Worm (Caenorhabditis elegans) whole organism, L2 larva: ENCODE measurements around the gene catp-4.

Source experiments
- gmeb-1 ChIP-seq: fragments of 150-350 bp; optimal IDR thresholded peaks from 2 replicates; lab custom pipeline; 2014; ENCODE audit warnings: missing biosample characterization, missing genetic modification characterization
- lin-11 ChIP-seq: fragments of 150-350 bp; sonication (generic microtip); optimal IDR thresholded peaks from 2 replicates; lab custom pipeline; 2014; ENCODE audit warnings: missing biosample characterization, missing genetic modification characterization, inconsistent platforms, mixed read lengths
- mdl-1 ChIP-seq, 2 experiments: fragments of 150-350 bp in 1 of 2; sonication (generic microtip) in 1 of 2; optimal IDR thresholded peaks; 2 replicates each; lab custom pipeline; 2017; ENCODE audit warnings: missing biosample characterization in 2 of 2, missing genetic modification characterization in 2 of 2
- nhr-77 ChIP-seq: fragments of 150-350 bp; optimal IDR thresholded peaks from 2 replicates; lab custom pipeline; 2014; ENCODE audit warnings: missing biosample characterization, missing genetic modification characterization

- TF ChIP-seq lin-11 (tag; lab: Kevin White, UChicago) (no peak), gmeb-1 (tag; lab: Kevin White, UChicago) (no peak), nhr-77 (tag; lab: Kevin White, UChicago) (no peak), mdl-1 (tag; optimal IDR thresholded peaks at IDR 0.05; lab: Kevin White, UChicago) (no peak)
These were observed 752 bp upstream of the catp-4 start for ce11 chrII:14592629-14593028.
